Worm (Caenorhabditis elegans) whole organism, young adult: ENCODE data around the gene fbxb-10.

Experiments used
- efl-1 ChIP-seq: fragments of 150-350 bp; optimal IDR thresholded peaks from 2 replicates; lab custom pipeline; 2014; ENCODE audit warnings: missing biosample characterization, missing genetic modification reagents, missing genetic modification characterization
- snpc-4 ChIP-seq, 5 experiments: fragments of 150-350 bp in 1 of 5; sonication (generic microtip) in 4 of 5; optimal IDR thresholded peaks; 2 replicates each; lab custom pipeline; 2014 to 2018; ENCODE audit warnings: missing genetic modification characterization in 5 of 5, missing biosample characterization in 3 of 5, antibody characterized with exemption in 2 of 5, mild to moderate bottlenecking in 2 of 5, missing compliant biosample characterization in 2 of 5, missing genotype in 2 of 5, moderate library complexity in 2 of 5, missing genetic modification reagents in 1 of 5

DNA sequence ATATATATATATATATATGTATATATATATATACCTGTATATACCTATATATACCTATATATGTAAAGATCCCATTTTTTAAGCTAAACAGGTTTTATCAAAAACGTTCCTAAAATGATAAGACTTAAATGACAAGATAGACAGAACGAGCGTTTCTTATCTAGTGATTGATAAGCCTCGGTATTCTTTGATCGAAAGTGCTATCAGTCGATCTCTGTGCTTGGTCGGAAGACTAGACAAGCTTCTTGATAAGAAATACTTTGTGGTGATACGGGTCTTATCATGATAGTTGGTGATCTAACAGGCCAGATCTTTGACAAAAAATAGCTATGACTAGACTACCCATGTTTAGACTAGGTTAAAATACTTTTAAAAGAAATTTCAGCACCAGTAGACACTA, 33.5 kb upstream of the fbxb-10 start:
- TF ChIP-seq snpc-4 (GFP tag; optimal IDR thresholded peaks at IDR 0.05; lab: Kevin White, UChicago) (no peak), snpc-4 (tag; optimal IDR thresholded peaks at IDR 0.05; lab: Kevin White, UChicago) (no peak), efl-1 (no peak)
